Worm (Caenorhabditis elegans): ENCODE measurements around the gene F56D6.20.

DNA sequence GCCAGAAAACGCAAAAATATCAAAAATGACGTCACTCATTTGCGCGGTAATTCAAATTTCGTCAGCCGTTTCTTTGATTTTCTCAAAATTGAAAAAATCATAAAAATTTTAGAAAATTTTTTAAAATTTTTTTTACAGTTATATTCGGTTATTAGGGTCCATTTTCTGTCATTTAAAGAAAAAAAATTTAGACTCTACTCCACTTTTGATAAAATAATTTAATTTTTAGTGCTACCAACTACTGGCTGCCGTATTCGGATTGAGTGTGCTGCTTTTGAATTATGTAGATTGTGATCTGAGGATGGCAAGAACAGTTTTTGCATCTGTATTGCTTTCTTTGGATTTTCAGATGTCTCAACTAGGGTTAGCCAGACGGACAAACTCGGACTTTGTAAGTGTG is 49.9 kb downstream of the F56D6.20 start, which contains the start of gene Y46C8AM.1:
- TF ChIP-seq sma-9 (GFP tag; optimal IDR thresholded peaks at IDR 0.05) (no peak), sma-9 (tag; optimal IDR thresholded peaks at IDR 0.05) (no peak), dmd-4 (tag; optimal IDR thresholded peaks at IDR 0.05) (no peak), peb-1 (tag; optimal IDR thresholded peaks at IDR 0.05) (no peak), snpc-4 (tag; optimal IDR thresholded peaks at IDR 0.05) (no peak), mdl-1 (tag; optimal IDR thresholded peaks at IDR 0.05) (no peak), R02D3.7 (tag; optimal IDR thresholded peaks at IDR 0.05) (no peak), ama-1 (optimal IDR thresholded peaks at IDR 0.05) (no peak), nhr-10 (tag; optimal IDR thresholded peaks at IDR 0.05) (no peak), egl-27 (tag; optimal IDR thresholded peaks at IDR 0.05) (no peak), nhr-23 (tag; optimal IDR thresholded peaks at IDR 0.05) (no peak), elt-1 (tag; optimal IDR thresholded peaks at IDR 0.05) (no peak), nhr-11 (tag; optimal IDR thresholded peaks at IDR 0.05) (no peak)

Measured in whole organism, L2 larva.